Fruit fly (Drosophila melanogaster): Measurements from ENCODE around the gene tnc.

Gene tnc

DNA sequence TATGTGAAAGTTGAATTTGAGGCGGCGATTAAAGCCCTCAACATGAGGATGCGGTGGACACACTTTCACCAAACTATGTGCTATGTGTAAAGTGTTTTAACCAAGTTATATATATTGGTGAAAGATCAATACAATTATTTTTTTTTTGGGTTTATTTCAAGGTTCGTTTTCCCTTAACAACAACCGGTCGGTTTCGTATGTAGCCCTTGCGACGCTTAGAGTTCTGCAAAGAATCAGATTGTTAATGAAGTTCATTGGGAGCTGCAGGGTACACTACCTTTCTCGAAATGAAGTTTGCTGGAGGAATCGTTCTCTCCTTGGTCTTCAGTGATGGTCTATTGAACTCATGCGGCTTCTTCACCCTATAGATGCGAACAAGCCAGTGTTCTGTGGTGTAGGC is 82.7 kb downstream of the tnc start:
- TF ChIP-seq pan (optimal IDR thresholded peaks at IDR 0.05) (no peak), psq (optimal IDR thresholded peaks at IDR 0.05) (no peak), Dll (optimal IDR thresholded peaks at IDR 0.05) (no peak), usp (GFP tag; optimal IDR thresholded peaks at IDR 0.05) (no peak), CG8478 (optimal IDR thresholded peaks at IDR 0.05) (no peak), EcR (GFP tag; optimal IDR thresholded peaks at IDR 0.05) (no peak)

DNA sequence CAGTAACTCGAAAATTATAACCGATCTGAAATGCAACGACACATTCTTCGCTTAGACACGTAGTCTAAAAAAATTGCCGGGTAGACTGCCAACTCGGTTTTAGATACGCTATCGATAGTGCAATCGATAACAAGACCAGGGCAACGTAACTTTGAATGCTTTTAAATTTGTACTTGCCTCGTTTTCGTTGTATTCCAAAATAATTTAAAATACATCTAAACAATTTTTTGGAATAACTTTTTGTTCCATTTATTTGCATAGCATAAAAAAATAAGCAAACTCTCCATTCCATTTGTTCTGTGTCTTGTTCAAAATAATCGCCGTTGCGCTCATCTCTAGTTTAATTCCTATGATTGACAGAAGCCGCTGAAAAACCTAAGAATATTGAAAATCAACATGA is 85.4 kb downstream of the tnc start, which contains the start of the genes Stt3B and CG11839:
TSS of gene Stt3B (minus strand) at position 69 of the 400 bp plus-strand sequence.
TSS of gene CG11839 (plus strand) at position 359 of the 400 bp plus-strand sequence.
- TF ChIP-seq EcR (GFP tag; optimal IDR thresholded peaks at IDR 0.05), result no peak

DNA sequence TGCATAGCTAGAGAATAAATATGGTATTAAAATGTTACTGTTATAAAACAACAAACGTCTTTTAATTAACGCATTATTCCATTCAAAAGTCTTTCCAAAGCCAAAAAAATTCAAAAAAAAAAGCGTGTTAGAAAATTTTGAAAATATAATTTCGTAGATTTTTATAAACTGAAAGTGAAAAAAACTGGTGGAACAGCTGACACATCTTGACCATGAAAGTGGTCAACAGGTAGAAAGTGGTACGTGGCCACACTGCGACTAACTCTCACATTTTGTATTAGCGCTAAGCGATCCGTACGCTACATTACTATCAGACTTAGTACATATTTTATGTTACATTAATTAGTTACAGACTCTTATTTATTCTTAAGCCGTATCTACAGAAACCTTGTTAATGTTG is 86.7 kb downstream of the tnc start, which contains the start of gene CG11836:
TSS of gene CG11836 (plus strand) at position 256 of the 400 bp plus-strand sequence.
- TF ChIP-seq usp (GFP tag; optimal IDR thresholded peaks at IDR 0.05) (no peak), CG8478 (optimal IDR thresholded peaks at IDR 0.05) (no peak), psq (optimal IDR thresholded peaks at IDR 0.05) (no peak), Dll (optimal IDR thresholded peaks at IDR 0.05) (no peak)

Data from whole organism.